Worm (Caenorhabditis elegans) whole organism, early embryonic: ENCODE data around the gene clec-41.

Experiments used
- B0310.2 ChIP-seq: sonication (generic microtip); optimal IDR thresholded peaks from 2 replicates; lab custom pipeline; 2016; ENCODE audit warnings: mild to moderate bottlenecking, missing genetic modification characterization, missing compliant biosample characterization
- F13C5.2 ChIP-seq: sonication (generic microtip); optimal IDR thresholded peaks from 2 replicates; lab custom pipeline; 2017; ENCODE audit warnings: mild to moderate bottlenecking, missing genetic modification characterization, inconsistent platforms, missing compliant biosample characterization
- aly-1 ChIP-seq: sonication (generic microtip); optimal IDR thresholded peaks from 2 replicates; lab custom pipeline; 2016; ENCODE audit warnings: missing genetic modification characterization, missing compliant biosample characterization
- ama-1 ChIP-seq: fragments of 150-350 bp; optimal IDR thresholded peaks from 2 replicates; lab custom pipeline; 2014
- ceh-13 ChIP-seq: fragments of 200-800 bp; sonication (Bioruptor generic); optimal IDR thresholded peaks from 2 replicates; lab custom pipeline; 2018; ENCODE audit warnings: mild to moderate bottlenecking, missing genetic modification characterization, missing compliant biosample characterization
- ceh-36 ChIP-seq: sonication (generic microtip); optimal IDR thresholded peaks from 2 replicates; lab custom pipeline; 2016; ENCODE audit warnings: missing genetic modification characterization, inconsistent platforms, missing compliant biosample characterization
- ets-7 ChIP-seq: sonication (generic microtip); optimal IDR thresholded peaks from 2 replicates; lab custom pipeline; 2016; ENCODE audit warnings: missing genotype, missing genetic modification characterization, missing compliant biosample characterization
- flt-1 ChIP-seq: fragments of 200-800 bp; sonication (Bioruptor generic); IDR thresholded peaks from 2 replicates; pipeline ENCODE4 v1.3.6; 2022; ENCODE audit warnings: missing genetic modification characterization, missing compliant biosample characterization
- hmbx-1 ChIP-seq: sonication (generic microtip); optimal IDR thresholded peaks from 2 replicates; lab custom pipeline; 2016; ENCODE audit warnings: mild to moderate bottlenecking, missing genetic modification characterization, missing compliant biosample characterization
- hmg-4 ChIP-seq: fragments of 200-800 bp; sonication (Bioruptor generic); optimal IDR thresholded peaks from 2 replicates; lab custom pipeline; 2018; ENCODE audit warnings: mild to moderate bottlenecking, missing genetic modification characterization, missing compliant biosample characterization
- hnd-1 ChIP-seq: sonication (generic microtip); optimal IDR thresholded peaks from 2 replicates; lab custom pipeline; 2016; ENCODE audit warnings: missing genetic modification characterization, missing compliant biosample characterization
- pes-1 ChIP-seq: fragments of 200-800 bp; sonication (Bioruptor generic); IDR thresholded peaks from 2 replicates; pipeline ENCODE4 v1.3.6; 2022; ENCODE audit warnings: missing genetic modification reagents, missing genetic modification characterization, missing compliant biosample characterization
- scrt-1 ChIP-seq: fragments of 200-800 bp; sonication (Bioruptor generic); IDR thresholded peaks from 2 replicates; pipeline ENCODE4 v1.3.6; 2022; ENCODE audit warnings: missing genetic modification characterization, missing compliant biosample characterization
- sea-1 ChIP-seq: fragments of 200-800 bp; sonication (Bioruptor generic); conservative IDR thresholded peaks from 2 replicates; pipeline ENCODE4 v1.3.6; 2022; ENCODE audit warnings: missing genetic modification characterization, missing compliant biosample characterization
- tbx-11 ChIP-seq: fragments of 200-800 bp; sonication (Bioruptor generic); IDR thresholded peaks from 2 replicates; pipeline ENCODE4 v1.3.6; 2022; ENCODE audit warnings: missing genetic modification characterization, missing compliant biosample characterization
- tbx-37 ChIP-seq: fragments of 200-800 bp; sonication (Bioruptor generic); conservative IDR thresholded peaks from 2 replicates; pipeline ENCODE4 v1.3.6; 2022; ENCODE audit warnings: missing genetic modification reagents, missing genetic modification characterization, missing compliant biosample characterization
- tra-4 ChIP-seq: sonication (generic microtip); optimal IDR thresholded peaks from 2 replicates; lab custom pipeline; 2017; ENCODE audit warnings: missing genetic modification characterization, missing compliant biosample characterization

clec-41 gene

DNA sequence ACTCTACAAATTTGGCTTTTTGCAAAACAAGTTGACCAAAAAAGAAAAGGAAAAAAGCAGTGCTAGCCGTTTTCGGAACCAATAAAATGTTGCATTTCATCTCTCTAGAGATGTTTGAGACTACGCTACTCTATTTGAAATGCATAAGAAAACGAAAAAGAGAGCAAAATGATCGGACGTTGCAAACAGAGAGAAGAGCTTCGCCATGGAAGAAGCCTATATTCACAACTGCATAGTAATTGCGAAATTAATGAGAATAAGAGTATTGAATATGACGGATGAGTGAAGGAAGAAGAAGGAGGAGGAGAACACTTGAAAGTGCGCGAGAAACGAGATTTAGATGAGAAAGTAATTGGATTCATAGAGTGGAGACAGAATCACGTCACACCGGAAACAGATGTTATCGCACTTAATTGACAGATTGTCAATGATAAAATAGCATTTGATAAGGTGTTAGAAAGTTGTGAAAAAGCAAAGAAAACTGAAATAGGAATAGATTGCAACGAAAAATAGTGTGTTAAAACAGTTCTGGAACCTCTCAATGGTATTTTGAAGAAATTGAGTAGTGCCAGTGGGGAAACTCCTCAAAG lies 32.0 kb downstream of the clec-41 start:
- no peak for TF ChIP-seq ets-7 (tag; lab: Kevin White, UChicago)
- no peak for TF ChIP-seq flt-1 (GFP tag; lab: Robert Waterston, UW)
- TF ChIP-seq B0310.2 (tag; lab: Kevin White, UChicago) = no peak
- no peak for TF ChIP-seq ceh-36 (tag; lab: Kevin White, UChicago)
- TF ChIP-seq aly-1 (tag; lab: Kevin White, UChicago) = no peak
- TF ChIP-seq ceh-13 (GFP tag; lab: Kevin White, UChicago) = no peak
- no peak for TF ChIP-seq tbx-37 (GFP tag; lab: Robert Waterston, UW)
- no peak for TF ChIP-seq F13C5.2
- TF ChIP-seq pes-1 (GFP tag; lab: Robert Waterston, UW) = no peak
- no peak for TF ChIP-seq hmg-4 (GFP tag; lab: Kevin White, UChicago)
- TF ChIP-seq hmbx-1 = no peak

DNA sequence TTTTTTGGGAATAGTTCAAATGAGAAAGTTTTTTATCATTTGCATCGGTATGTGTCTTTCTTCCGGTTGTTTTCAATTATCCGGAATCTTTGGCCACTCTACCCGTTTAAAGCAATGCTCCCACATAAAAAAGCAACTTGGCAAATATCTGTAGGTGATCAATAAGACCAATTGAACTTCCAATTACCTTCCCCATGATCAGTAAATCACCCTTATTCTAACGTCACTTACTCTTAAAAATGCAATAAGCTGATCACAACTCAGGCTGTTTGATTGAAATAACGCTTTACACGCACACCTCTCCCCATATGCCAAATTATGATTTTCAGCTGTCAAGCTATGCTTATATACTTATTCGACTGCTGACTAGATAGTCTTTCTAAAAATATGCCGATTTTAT lies 42.2 kb downstream of the clec-41 start, which contains the start of gene C34B4.5:
C34B4.5 (plus strand) TSS at position 301 of the 400 bp plus-strand sequence.
- TF ChIP-seq scrt-1 (GFP tag; lab: Robert Waterston, UW) = no peak
- TF ChIP-seq tbx-37 (GFP tag; lab: Robert Waterston, UW) = no peak
- no peak for TF ChIP-seq F13C5.2
- TF ChIP-seq aly-1 (tag; lab: Kevin White, UChicago) = no peak
- no peak for TF ChIP-seq hnd-1
- TF ChIP-seq B0310.2 (tag; lab: Kevin White, UChicago) = no peak
- TF ChIP-seq sea-1 = no peak
- TF ChIP-seq flt-1 (GFP tag; lab: Robert Waterston, UW) = no peak
- no peak for TF ChIP-seq tra-4
- TF ChIP-seq hmg-4 (GFP tag; lab: Kevin White, UChicago) = no peak
- TF ChIP-seq ets-7 (tag; lab: Kevin White, UChicago) = no peak
- TF ChIP-seq ceh-13 (GFP tag; lab: Kevin White, UChicago) = no peak
- TF ChIP-seq ceh-36 (tag; lab: Kevin White, UChicago) = no peak
- TF ChIP-seq ama-1 = no peak

DNA sequence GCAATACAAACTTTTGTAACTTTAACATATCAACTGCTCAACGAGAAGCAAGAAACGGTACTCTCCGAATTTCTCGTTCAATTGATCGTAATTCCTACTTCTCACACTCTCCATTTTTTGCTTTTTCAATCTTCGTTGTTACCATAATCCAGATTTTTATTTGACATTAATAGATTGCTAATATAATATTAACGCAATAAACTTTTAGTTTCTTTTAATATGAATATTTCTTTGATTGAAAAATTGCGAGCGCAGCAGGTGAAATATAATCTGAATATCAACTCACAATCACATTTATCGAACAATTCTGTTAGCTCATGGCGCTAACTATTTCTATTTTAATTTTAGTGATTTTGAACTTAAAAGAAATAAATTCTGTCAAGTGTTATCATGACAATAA lies 45.6 kb downstream of the clec-41 start, which contains the start of gene lurp-4:
lurp-4 (plus strand) TSS at position 301 of the 400 bp plus-strand sequence.
- no peak for TF ChIP-seq pes-1 (GFP tag; lab: Robert Waterston, UW)
- no peak for TF ChIP-seq F13C5.2
- no peak for TF ChIP-seq ets-7 (tag; lab: Kevin White, UChicago)
- no peak for TF ChIP-seq tbx-11
- TF ChIP-seq hnd-1 = no peak

DNA sequence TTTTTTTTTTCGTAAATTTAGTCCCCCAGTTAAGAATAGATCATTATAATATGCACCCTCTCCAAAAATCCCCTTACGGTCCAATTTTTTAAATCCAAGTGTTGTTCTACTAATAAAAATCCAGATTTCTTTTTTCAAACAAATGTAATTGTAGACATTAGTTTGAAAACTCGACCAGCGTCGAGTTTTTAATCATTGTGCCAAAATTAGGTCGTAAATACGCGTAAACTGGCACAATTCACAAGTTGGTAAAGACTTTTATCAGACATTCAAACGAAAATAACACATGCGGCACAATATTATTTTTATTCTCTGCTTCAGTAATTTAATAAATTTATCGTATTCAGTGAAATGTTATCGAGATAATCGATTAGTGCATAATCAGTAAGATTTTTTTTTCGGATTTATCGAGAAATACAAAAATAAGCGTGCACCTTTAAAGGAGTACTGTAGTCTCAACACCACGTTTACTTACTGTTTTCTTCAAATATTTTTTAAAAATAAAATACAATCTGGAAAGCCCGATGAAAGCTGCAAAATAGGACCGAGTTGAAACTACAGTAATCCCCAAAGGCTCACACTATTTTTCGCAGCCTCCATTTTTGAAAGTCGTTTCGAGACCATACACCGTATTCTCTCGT lies 47.7 kb downstream of the clec-41 start, which contains the start of gene C34B4.4:
C34B4.4 (plus strand) TSS at position 276 of the 641 bp plus-strand sequence.
- no peak for TF ChIP-seq ets-7 (tag; lab: Kevin White, UChicago)
- TF ChIP-seq B0310.2 (tag; lab: Kevin White, UChicago) = no peak
- no peak for TF ChIP-seq scrt-1 (GFP tag; lab: Robert Waterston, UW)
- no peak for TF ChIP-seq tra-4
- TF ChIP-seq flt-1 (GFP tag; lab: Robert Waterston, UW) = no peak
- TF ChIP-seq hmbx-1 = no peak
- no peak for TF ChIP-seq ceh-13 (GFP tag; lab: Kevin White, UChicago)
- no peak for TF ChIP-seq ceh-36 (tag; lab: Kevin White, UChicago)
- TF ChIP-seq hmg-4 (GFP tag; lab: Kevin White, UChicago) = no peak
- no peak for TF ChIP-seq ama-1
- TF ChIP-seq hnd-1 = no peak

DNA sequence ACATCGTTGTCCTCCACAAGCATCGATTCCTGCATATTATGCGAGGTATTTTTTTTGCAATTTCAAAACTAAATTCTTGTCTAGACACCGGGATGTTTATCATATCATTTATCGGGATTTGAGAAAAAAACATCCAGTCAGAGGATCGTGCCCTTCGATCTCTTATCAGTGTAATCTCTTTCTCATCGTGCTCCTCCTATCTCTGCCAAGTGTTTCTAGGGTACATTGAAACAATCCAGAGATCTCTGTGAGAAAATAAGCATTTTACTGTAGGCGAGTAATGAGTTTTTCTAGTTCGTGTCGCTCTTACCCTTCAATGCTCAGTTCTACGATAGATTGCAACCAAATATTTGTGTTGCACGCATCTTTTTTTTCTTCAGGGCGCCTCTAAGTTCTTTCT lies 49.4 kb downstream of the clec-41 start:
- no peak for TF ChIP-seq ets-7 (tag; lab: Kevin White, UChicago)
- no peak for TF ChIP-seq hmbx-1
- TF ChIP-seq tbx-11 = no peak
- TF ChIP-seq flt-1 (GFP tag; lab: Robert Waterston, UW) = no peak
- no peak for TF ChIP-seq scrt-1 (GFP tag; lab: Robert Waterston, UW)
- no peak for TF ChIP-seq tbx-37 (GFP tag; lab: Robert Waterston, UW)
- TF ChIP-seq pes-1 (GFP tag; lab: Robert Waterston, UW) = no peak

DNA sequence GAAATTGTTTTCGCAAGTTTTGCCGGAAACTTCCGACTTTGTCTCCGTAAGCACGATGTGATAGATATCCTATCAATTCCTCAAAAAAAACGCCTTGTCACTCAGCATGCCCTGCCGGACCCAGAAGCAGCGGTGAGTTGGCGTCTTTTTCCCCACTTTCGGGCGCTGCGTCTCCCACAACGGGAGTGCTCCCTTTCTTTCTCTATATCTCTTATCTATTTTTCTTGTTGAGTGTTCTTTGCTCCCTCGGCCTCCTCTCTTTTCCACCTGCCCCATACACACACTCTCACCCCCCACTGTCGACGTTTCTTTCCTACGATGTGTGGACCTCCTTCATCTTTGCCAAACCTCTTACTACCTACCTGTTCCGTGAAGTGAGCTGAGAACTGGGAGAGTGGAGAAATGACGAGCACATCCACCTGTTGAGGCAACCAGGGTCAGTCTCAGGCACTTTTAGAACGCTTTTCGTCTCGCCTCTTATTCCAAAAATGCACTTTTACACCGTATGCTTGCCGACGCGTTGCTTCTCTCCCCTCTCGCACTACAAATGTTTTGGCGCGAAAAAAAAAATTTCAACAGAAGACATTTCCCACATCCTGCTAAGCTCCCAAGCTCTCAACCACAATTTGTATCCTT lies 51.9 kb downstream of the clec-41 start:
- TF ChIP-seq flt-1 (GFP tag; lab: Robert Waterston, UW) (no peak), hmg-4 (GFP tag; lab: Kevin White, UChicago) (peak; percentile 23)

DNA sequence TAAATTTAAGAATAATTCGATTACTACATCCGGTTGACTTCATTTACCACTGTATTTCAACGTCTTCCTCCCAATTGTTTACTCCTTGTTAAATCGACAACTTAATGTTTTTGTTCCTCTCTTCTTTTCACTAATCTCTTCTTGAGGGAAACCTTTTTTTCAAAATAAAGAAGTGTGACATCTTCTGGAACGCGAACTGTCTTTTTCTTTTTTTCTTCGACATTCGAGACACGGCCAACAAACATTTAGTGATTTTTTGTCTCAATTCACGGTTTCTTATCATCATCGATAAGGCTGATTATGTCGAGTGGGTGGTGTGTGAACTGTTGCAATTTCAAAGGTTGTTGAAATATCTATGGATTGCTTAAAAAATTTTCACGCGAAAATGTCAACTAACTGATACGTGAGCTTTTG lies 52.7 kb downstream of the clec-41 start:
- TF ChIP-seq pes-1 (GFP tag; lab: Robert Waterston, UW) (no peak), hnd-1 (no peak), hmg-4 (GFP tag; lab: Kevin White, UChicago) (no peak), F13C5.2 (no peak), tra-4 (no peak), ceh-36 (tag; lab: Kevin White, UChicago) (no peak), B0310.2 (tag; lab: Kevin White, UChicago) (no peak), tbx-11 (no peak), sea-1 (no peak), hmbx-1 (no peak), ama-1 (no peak), tbx-37 (GFP tag; lab: Robert Waterston, UW) (no peak), ceh-13 (GFP tag; lab: Kevin White, UChicago) (no peak), scrt-1 (GFP tag; lab: Robert Waterston, UW) (no peak), flt-1 (GFP tag; lab: Robert Waterston, UW) (no peak), aly-1 (tag; lab: Kevin White, UChicago) (no peak), ets-7 (tag; lab: Kevin White, UChicago) (no peak)
